Worm (Caenorhabditis elegans) whole organism, dauer: ENCODE results near the gene F08B12.4.

Experiments
- unc-62 ChIP-seq: sonication (generic microtip); optimal IDR thresholded peaks from 2 replicates; lab custom pipeline; 2017; ENCODE audit warnings: missing biosample characterization, missing genetic modification reagents, missing genetic modification characterization

The F08B12.4 gene

ce11 chrX:11367640-11368039, 39.9 kb downstream of the F08B12.4 start:
- no peak for TF ChIP-seq unc-62 (GFP tag; lab: Kevin White, UChicago)

- TF ChIP-seq unc-62 (GFP tag; lab: Kevin White, UChicago): no peak
These were observed 40.4 kb downstream of the F08B12.4 start for ce11 chrX:11367087-11367486.

ce11 chrX:11365995-11366394, 41.5 kb downstream of the F08B12.4 start:
- TF ChIP-seq unc-62 (GFP tag; lab: Kevin White, UChicago): no peak

ce11 chrX:11364914-11365313, 42.6 kb downstream of the F08B12.4 start:
- TF ChIP-seq unc-62 (GFP tag; lab: Kevin White, UChicago): no peak

ce11 chrX:11357516-11357915, 50.0 kb downstream of the F08B12.4 start, which contains the start of gene pgp-4:
TSS of gene pgp-4 (plus strand) at chrX:11357816.
- no peak for TF ChIP-seq unc-62 (GFP tag; lab: Kevin White, UChicago)
